Worm (Caenorhabditis elegans) whole organism, midembryonic: ENCODE results near the gene F21D12.3.

Source experiments
- T22C8.4 ChIP-seq: fragments of 200-800 bp; sonication (Bioruptor generic); IDR thresholded peaks from 2 replicates; pipeline ENCODE4 v1.3.6; 2022; ENCODE audit warnings: missing genetic modification characterization, missing compliant biosample characterization
- cog-1 ChIP-seq: sonication (generic microtip); optimal IDR thresholded peaks from 2 replicates; lab custom pipeline; 2016; ENCODE audit warnings: missing genetic modification characterization, missing compliant biosample characterization
- flt-1 ChIP-seq: fragments of 200-800 bp; sonication (Bioruptor generic); IDR thresholded peaks from 2 replicates; pipeline ENCODE4 v1.3.6; 2022; ENCODE audit warnings: missing genetic modification characterization, missing compliant biosample characterization
- klf-2 ChIP-seq: fragments of 200-800 bp; sonication (Bioruptor generic); conservative IDR thresholded peaks from 2 replicates; pipeline ENCODE4 v1.3.6; 2022; ENCODE audit warnings: missing genetic modification reagents, missing genetic modification characterization, missing compliant biosample characterization
- med-1 ChIP-seq: sonication (generic microtip); optimal IDR thresholded peaks from 2 replicates; lab custom pipeline; 2017; ENCODE audit warnings: missing genetic modification characterization, mild to moderate bottlenecking, missing compliant biosample characterization, antibody characterized with exemption, missing genetic modification reagents; ENCODE audit not compliant: insufficient read depth
- ref-1 ChIP-seq: fragments of 200-800 bp; sonication (Bioruptor generic); conservative IDR thresholded peaks from 2 replicates; pipeline ENCODE4 v1.3.6; 2022; ENCODE audit warnings: missing genetic modification reagents, missing genetic modification characterization, missing compliant biosample characterization
- tab-1 ChIP-seq: fragments of 200-800 bp; sonication (Bioruptor generic); IDR thresholded peaks from 2 replicates; pipeline ENCODE4 v1.3.6; 2022; ENCODE audit warnings: missing genetic modification characterization, missing compliant biosample characterization
- ztf-23 ChIP-seq: fragments of 200-800 bp; sonication (Bioruptor generic); IDR thresholded peaks from 2 replicates; pipeline ENCODE4 v1.3.6; 2022; ENCODE audit warnings: missing genetic modification reagents, missing genetic modification characterization, missing compliant biosample characterization
- ztf-29 ChIP-seq: fragments of 200-800 bp; sonication (Bioruptor generic); IDR thresholded peaks from 2 replicates; pipeline ENCODE4 v1.3.6; 2022; ENCODE audit warnings: missing genetic modification reagents, missing genetic modification characterization, missing compliant biosample characterization

The F21D12.3 gene

ce11 chrII:7272513-7272912 lies 51.3 kb downstream of the F21D12.3 start:
- TF ChIP-seq ref-1 (GFP tag; lab: Robert Waterston, UW) = no peak
- TF ChIP-seq klf-2 (GFP tag; lab: Robert Waterston, UW) = no peak
- TF ChIP-seq ztf-29 (GFP tag; lab: Robert Waterston, UW) = no peak
- no peak for TF ChIP-seq tab-1 (GFP tag; lab: Robert Waterston, UW)
- no peak for TF ChIP-seq cog-1 (tag; lab: Kevin White, UChicago)
- no peak for TF ChIP-seq med-1
- no peak for TF ChIP-seq T22C8.4 (GFP tag; lab: Robert Waterston, UW)
- TF ChIP-seq flt-1 = no peak
- no peak for TF ChIP-seq ztf-23
